Worm (Caenorhabditis elegans): ENCODE results near the gene nmr-2.

ce11 chrV:14978205-14978751 is 33.2 kb downstream of the nmr-2 start, which contains the start of the genes grd-12 and F02D8.1:
- TF ChIP-seq daf-8 (GFP tag; IDR thresholded peaks at IDR 0.05) (no peak), zfp-3 (GFP tag; conservative IDR thresholded peaks at IDR 0.05) (no peak), ZK546.5 (tag; optimal IDR thresholded peaks at IDR 0.05) (no peak), nhr-6 (tag; optimal IDR thresholded peaks at IDR 0.05) (no peak), nhr-25 (tag; optimal IDR thresholded peaks at IDR 0.05; ENCODE audit: borderline replicate concordance, insufficient read depth) (no peak), unc-62 (GFP tag; optimal IDR thresholded peaks at IDR 0.05 in 1 of 2) (no peak), unc-62 (tag; optimal IDR thresholded peaks at IDR 0.05) (no peak), egl-27 (tag; optimal IDR thresholded peaks at IDR 0.05) (no peak), ces-1 (GFP tag; optimal IDR thresholded peaks at IDR 0.05) (no peak), ceh-44 (GFP tag; IDR thresholded peaks at IDR 0.05) (no peak), dpl-1 (GFP tag; optimal IDR thresholded peaks at IDR 0.05) (no peak)
